Fruit fly (Drosophila melanogaster) whole organism, wandering third instar larva: Measurements from ENCODE around the gene CG10431.
A peak's percentile ranks its signal among the peaks of the same experiment; 100 is the strongest.

Experiments used
- ey ChIP-seq: fragments of 200-800 bp; sonication (Bioruptor generic); optimal IDR thresholded peaks from 2 replicates; lab custom pipeline; 2016; ENCODE audit warnings: missing biosample characterization, missing genetic modification characterization
- woc ChIP-seq: sonication (Bioruptor generic); optimal IDR thresholded peaks from 2 replicates; lab custom pipeline; 2016; ENCODE audit warnings: missing biosample characterization, mild to moderate bottlenecking, missing genetic modification characterization

- peak; percentile 60 for TF ChIP-seq woc
- peak; percentile 61 for TF ChIP-seq ey
These were observed 17.3 kb upstream of the CG10431 start, which contains the start of gene Bhmt for dm6 chr2L:18957142-18957674.
